Fruit fly (Drosophila melanogaster): ENCODE data around the gene CG5274.

The CG5274 gene

DNA sequence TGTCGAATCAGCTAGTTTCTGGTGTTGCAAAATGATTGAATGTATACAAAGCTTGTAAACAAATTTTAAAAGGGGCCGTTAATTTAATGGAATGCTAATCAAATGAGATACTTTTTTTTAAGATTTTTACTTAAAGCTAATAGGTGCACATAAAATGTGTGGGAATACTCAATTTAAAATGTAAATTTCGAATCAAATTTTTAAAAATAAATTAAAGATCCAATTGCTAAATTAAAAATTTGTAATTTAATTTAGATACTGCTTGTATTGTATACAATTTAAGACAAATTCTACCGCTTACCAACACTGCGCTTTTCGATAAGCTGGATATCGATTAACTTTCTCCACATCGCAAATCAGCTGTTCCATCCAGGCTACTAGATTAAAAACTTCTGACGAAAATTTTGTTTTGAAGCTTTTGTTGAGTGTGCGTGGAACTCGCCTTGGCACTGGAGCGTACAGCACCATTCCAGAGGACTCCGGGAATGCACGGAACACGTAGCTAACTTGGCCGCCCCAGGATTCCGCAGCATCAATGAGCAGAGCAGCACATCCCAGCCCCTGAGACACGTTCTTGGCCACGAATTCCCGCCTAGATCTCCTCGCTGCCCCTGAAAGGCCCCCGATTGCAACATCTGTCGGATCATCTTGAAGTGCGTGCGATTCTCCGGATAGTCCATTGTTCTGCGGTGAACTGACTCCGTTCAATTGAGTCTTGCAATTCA is 43.2 kb downstream of the CG5274 start, which contains the start of the genes CG5498 and fbl (continued):
- 0 out of 2 replicates have a peak, but pooled peaks have one; percentile 42 for TF ChIP-seq tna (GFP tag; IDR thresholded peaks at IDR 0.05; ENCODE audit: partially characterized antibody)
- TF ChIP-seq CG17361 (GFP tag; IDR thresholded peaks at IDR 0.05): peak; percentile 80; the same call in 2 of the 3 replicates
- TF ChIP-seq ato (GFP tag; IDR thresholded peaks at IDR 0.05; ENCODE audit: partially characterized antibody): no peak
- TF ChIP-seq dati (GFP tag; IDR thresholded peaks at IDR 0.05): no peak
- TF ChIP-seq az2 (GFP tag; optimal IDR thresholded peaks at IDR 0.05): peak; percentile 55
- TF ChIP-seq org-1 (GFP tag; optimal IDR thresholded peaks at IDR 0.05): peak; percentile 8
- no peak for TF ChIP-seq gce (GFP tag; IDR thresholded peaks at IDR 0.05)
- TF ChIP-seq repo (GFP tag; optimal IDR thresholded peaks at IDR 0.05): no peak
- TF ChIP-seq CG4404 (GFP tag; IDR thresholded peaks at IDR 0.05): no peak
- peak; percentile 71 for TF ChIP-seq Meics (GFP tag; optimal IDR thresholded peaks at IDR 0.05)
- no peak for TF ChIP-seq cg (GFP tag; optimal IDR thresholded peaks at IDR 0.05)
- TF ChIP-seq CG14710 (tag; optimal IDR thresholded peaks at IDR 0.05): peak; percentile 85
- peak; percentile 35 for TF ChIP-seq D19B (GFP tag; optimal IDR thresholded peaks at IDR 0.05)
- no peak for TF ChIP-seq Aef1 (GFP tag; IDR thresholded peaks at IDR 0.05)
- TF ChIP-seq br (optimal IDR thresholded peaks at IDR 0.05): no peak
- TF ChIP-seq CG9876 (GFP tag; optimal IDR thresholded peaks at IDR 0.05): no peak
- TF ChIP-seq dm (GFP tag; optimal IDR thresholded peaks at IDR 0.05): no peak
- TF ChIP-seq Scr (GFP tag; IDR thresholded peaks at IDR 0.05; ENCODE audit: partially characterized antibody): peak; percentile 34; the same call in 1 of the 2 replicates
- peak; percentile 67 for TF ChIP-seq Dbx (GFP tag; IDR thresholded peaks at IDR 0.05)
- TF ChIP-seq Oli (tag; optimal IDR thresholded peaks at IDR 0.05): peak; percentile 25
- TF ChIP-seq Dfd (GFP tag; optimal IDR thresholded peaks at IDR 0.05): no peak
- no peak for TF ChIP-seq inv (GFP tag; IDR thresholded peaks at IDR 0.05; ENCODE audit: partially characterized antibody)
- no peak for TF ChIP-seq CG2875 (GFP tag; optimal IDR thresholded peaks at IDR 0.05)
- no peak for TF ChIP-seq en (GFP tag; optimal IDR thresholded peaks at IDR 0.05)
- TF ChIP-seq Usf (GFP tag; optimal IDR thresholded peaks at IDR 0.05): peak; percentile 4
- TF ChIP-seq Hey (tag; optimal IDR thresholded peaks at IDR 0.05): no peak
- peak; percentile 65; the same call in 2 of the 3 replicates for TF ChIP-seq CG11695 (GFP tag; IDR thresholded peaks at IDR 0.05)
- no peak; the same call in 1 of the 2 replicates for TF ChIP-seq lmd (GFP tag; IDR thresholded peaks at IDR 0.05)
- peak; percentile 55 for TF ChIP-seq onecut (GFP tag; IDR thresholded peaks at IDR 0.05)
- peak; percentile 82 for TF ChIP-seq sens (GFP tag)
- peak; percentile 68 for TF ChIP-seq Nf-YC (tag; optimal IDR thresholded peaks at IDR 0.05)
- TF ChIP-seq CG14860 (GFP tag; IDR thresholded peaks at IDR 0.05; ENCODE audit: partially characterized antibody): no peak
- no peak for TF ChIP-seq Lpt (GFP tag; optimal IDR thresholded peaks at IDR 0.05)
- TF ChIP-seq slp2 (GFP tag; optimal IDR thresholded peaks at IDR 0.05): no peak
- TF ChIP-seq CG15514 (GFP tag; optimal IDR thresholded peaks at IDR 0.05): peak; percentile 72
- TF ChIP-seq Max (GFP tag; optimal IDR thresholded peaks at IDR 0.05): peak; percentile 77
- TF ChIP-seq trem (tag; optimal IDR thresholded peaks at IDR 0.05): peak; percentile 83
- TF ChIP-seq fru (optimal IDR thresholded peaks at IDR 0.05): no peak
- TF ChIP-seq Oaz (GFP tag; IDR thresholded peaks at IDR 0.05): no peak
- no peak for TF ChIP-seq Gug (GFP tag; IDR thresholded peaks at IDR 0.05)
- TF ChIP-seq CG10267 (tag; optimal IDR thresholded peaks at IDR 0.05): peak; percentile 98
- TF ChIP-seq CG1602 (GFP tag; optimal IDR thresholded peaks at IDR 0.05): peak; percentile 64
- TF ChIP-seq BtbVII (GFP tag; optimal IDR thresholded peaks at IDR 0.05): peak; percentile 52
- no peak for TF ChIP-seq Antp (GFP tag; optimal IDR thresholded peaks at IDR 0.05)
- TF ChIP-seq Vsx1 (GFP tag; optimal IDR thresholded peaks at IDR 0.05): peak; percentile 67
- peak; percentile 75 for TF ChIP-seq CG13775 (GFP tag; optimal IDR thresholded peaks at IDR 0.05)
- peak; percentile 62 for TF ChIP-seq CG13624 (GFP tag; optimal IDR thresholded peaks at IDR 0.05)
- no peak for TF ChIP-seq seq (GFP tag; IDR thresholded peaks at IDR 0.05)
- no peak for TF ChIP-seq croc (GFP tag; conservative IDR thresholded peaks at IDR 0.05)
- TF ChIP-seq Camta (GFP tag; optimal IDR thresholded peaks at IDR 0.05): peak; percentile 45
- peak; percentile 76 for TF ChIP-seq CG2116 (GFP tag; optimal IDR thresholded peaks at IDR 0.05)

All from whole organism, embryonic.